Worm (Caenorhabditis elegans) whole organism, L4 larva: ENCODE data around the gene rpl-33.
A peak's percentile ranks its signal among the peaks of the same experiment; 100 is the strongest.

Experiments
- D1046.2 ChIP-seq: fragments of 200-800 bp; sonication (Bioruptor generic); IDR thresholded peaks from 2 replicates; pipeline ENCODE4 v1.3.6; 2022; ENCODE audit warnings: missing genetic modification characterization, missing compliant biosample characterization
- F10B5.3 ChIP-seq: sonication (generic microtip); optimal IDR thresholded peaks from 2 replicates; lab custom pipeline; 2016; ENCODE audit warnings: mild to moderate bottlenecking, missing genetic modification characterization, missing compliant biosample characterization
- F44E2.7 ChIP-seq: fragments of 200-800 bp; sonication (Bioruptor generic); IDR thresholded peaks from 2 replicates; pipeline ENCODE4 v2.1.2; 2022; ENCODE audit warnings: missing genetic modification characterization, missing compliant biosample characterization
- Y48G9A.11 ChIP-seq: fragments of 200-800 bp; sonication (Bioruptor generic); IDR thresholded peaks from 2 replicates; pipeline ENCODE4 v1.3.6; 2022; ENCODE audit warnings: missing genetic modification reagents, missing genetic modification characterization, missing compliant biosample characterization
- Y5F2A.4 ChIP-seq: fragments of 200-800 bp; sonication (Bioruptor generic); optimal IDR thresholded peaks from 2 replicates; lab custom pipeline; 2018; ENCODE audit warnings: mild to moderate bottlenecking, missing genetic modification characterization, missing compliant biosample characterization
- Y75B8A.6 ChIP-seq: fragments of 200-800 bp; sonication (Bioruptor generic); IDR thresholded peaks from 2 replicates; pipeline ENCODE4 v1.3.6; 2022; ENCODE audit warnings: missing genetic modification reagents, missing genetic modification characterization, missing compliant biosample characterization
- aha-1 ChIP-seq: fragments of 150-350 bp; peaks from one replicate; lab custom pipeline; 2014; ENCODE audit warnings: missing biosample characterization, missing genetic modification characterization
- ama-1 ChIP-seq: fragments of 150-350 bp; optimal IDR thresholded peaks from 2 replicates; lab custom pipeline; 2014; ENCODE audit warnings: inconsistent platforms, mixed read lengths
- ceh-32 ChIP-seq: sonication (generic microtip); optimal IDR thresholded peaks from 2 replicates; lab custom pipeline; 2016; ENCODE audit warnings: mild to moderate bottlenecking, missing genetic modification characterization, missing compliant biosample characterization; ENCODE audit not compliant: poor library complexity
- ctbp-1 ChIP-seq: fragments of 200-800 bp; sonication (Bioruptor generic); IDR thresholded peaks from 2 replicates; pipeline ENCODE4 v1.3.6; 2022; ENCODE audit warnings: missing genetic modification reagents, missing genetic modification characterization, missing compliant biosample characterization
- daf-16 ChIP-seq, 3 experiments: sonication (generic microtip); optimal IDR thresholded peaks; 2 replicates each; lab custom pipeline; 2016 to 2017; ENCODE audit warnings: missing genetic modification characterization in 3 of 3, missing genetic modification reagents in 3 of 3, mild to moderate bottlenecking in 2 of 3, missing compliant biosample characterization in 2 of 3, missing biosample characterization in 1 of 3, moderate library complexity in 1 of 3
- daf-8 ChIP-seq: fragments of 200-800 bp; sonication (Bioruptor generic); IDR thresholded peaks from 2 replicates; pipeline ENCODE4 v1.3.6; 2022; ENCODE audit warnings: missing genetic modification characterization, missing compliant biosample characterization
- dmd-6 ChIP-seq: fragments of 200-800 bp; sonication (Bioruptor generic); IDR thresholded peaks from 2 replicates; pipeline ENCODE4 v1.3.6; 2022; ENCODE audit warnings: missing genetic modification reagents, missing genetic modification characterization, missing compliant biosample characterization
- dmd-9 ChIP-seq: fragments of 200-800 bp; sonication (Bioruptor generic); IDR thresholded peaks from 2 replicates; pipeline ENCODE4 v1.3.6; 2022; ENCODE audit warnings: missing genetic modification reagents, missing genetic modification characterization, missing compliant biosample characterization
- fos-1 ChIP-seq: fragments of 150-350 bp; optimal IDR thresholded peaks from 2 replicates; lab custom pipeline; 2014; ENCODE audit warnings: missing biosample characterization, missing genetic modification characterization
- lin-13 ChIP-seq: fragments of 150-350 bp; optimal IDR thresholded peaks from 2 replicates; lab custom pipeline; 2014; ENCODE audit warnings: missing biosample characterization, missing genetic modification reagents, missing genetic modification characterization
- lin-38 ChIP-seq: fragments of 200-800 bp; sonication (Bioruptor generic); IDR thresholded peaks from 2 replicates; pipeline ENCODE4 v1.3.6; 2022; ENCODE audit warnings: missing genetic modification reagents, missing genetic modification characterization, missing compliant biosample characterization
- lsy-2 ChIP-seq, 2 experiments: fragments of 150-350 bp in 1 of 2; sonication (generic microtip) in 1 of 2; optimal IDR thresholded peaks; 2 replicates each; lab custom pipeline; 2014 to 2017; ENCODE audit warnings: missing biosample characterization in 2 of 2, missing genetic modification characterization in 2 of 2
- mdt-29 ChIP-seq: fragments of 200-800 bp; sonication (Bioruptor generic); IDR thresholded peaks from 2 replicates; pipeline ENCODE4 v1.3.6; 2022; ENCODE audit warnings: missing genetic modification reagents, missing genetic modification characterization, missing compliant biosample characterization
- mxl-2 ChIP-seq: fragments of 200-800 bp; sonication (Bioruptor generic); conservative IDR thresholded peaks from 2 replicates; pipeline ENCODE4 v1.3.6; 2022; ENCODE audit warnings: missing genetic modification reagents, missing genetic modification characterization, missing compliant biosample characterization
- nhr-11 ChIP-seq: fragments of 150-350 bp; optimal IDR thresholded peaks from 2 replicates; lab custom pipeline; 2014; ENCODE audit warnings: missing biosample characterization, missing genetic modification characterization
- nhr-237 ChIP-seq: sonication (generic microtip); optimal IDR thresholded peaks from 2 replicates; lab custom pipeline; 2017; ENCODE audit warnings: missing biosample characterization, missing genetic modification characterization
- nhr-28 ChIP-seq: fragments of 150-350 bp; optimal IDR thresholded peaks from 2 replicates; lab custom pipeline; 2014; ENCODE audit warnings: missing biosample characterization, missing genetic modification characterization
- nhr-6 ChIP-seq: fragments of 150-350 bp; optimal IDR thresholded peaks from 2 replicates; lab custom pipeline; 2014; ENCODE audit warnings: missing biosample characterization, missing genetic modification characterization
- nhr-77 ChIP-seq: fragments of 150-350 bp; optimal IDR thresholded peaks from 2 replicates; lab custom pipeline; 2014; ENCODE audit warnings: missing biosample characterization, missing genetic modification characterization
- php-3 ChIP-seq: fragments of 200-800 bp; sonication (Bioruptor generic); IDR thresholded peaks from 2 replicates; pipeline ENCODE4 v1.3.6; 2022; ENCODE audit warnings: missing genetic modification reagents, missing genetic modification characterization, missing compliant biosample characterization
- pqm-1 ChIP-seq: sonication (generic microtip); optimal IDR thresholded peaks from 2 replicates; lab custom pipeline; 2017; ENCODE audit warnings: missing biosample characterization, missing genetic modification characterization
- rbr-2 ChIP-seq: sonication (generic microtip); optimal IDR thresholded peaks from 2 replicates; lab custom pipeline; 2016; ENCODE audit warnings: missing genotype, missing genetic modification characterization, missing compliant biosample characterization
- tag-97 ChIP-seq: fragments of 200-800 bp; sonication (Bioruptor generic); IDR thresholded peaks from 2 replicates; pipeline ENCODE4 v1.3.6; 2022; ENCODE audit warnings: missing genetic modification characterization, missing compliant biosample characterization
- unc-130 ChIP-seq: sonication (generic microtip); optimal IDR thresholded peaks from 2 replicates; lab custom pipeline; 2016; ENCODE audit warnings: missing genetic modification reagents, missing genetic modification characterization, missing compliant biosample characterization
- unc-62 ChIP-seq, 3 experiments: fragments of 150-350 bp in 1 of 3; sonication (generic microtip); optimal IDR thresholded peaks in 2 of 3; peaks in 1 of 3; 1 replicate in 1 of 3; 2 replicates in 2 of 3; lab custom pipeline; 2014 to 2017; ENCODE audit warnings: missing biosample characterization in 3 of 3, missing genetic modification characterization in 3 of 3, missing genetic modification reagents in 3 of 3, missing genotype in 1 of 3
- vab-7 ChIP-seq: fragments of 200-800 bp; sonication (Bioruptor generic); IDR thresholded peaks from 2 replicates; pipeline ENCODE4 v1.3.6; 2022; ENCODE audit warnings: missing genetic modification reagents, missing genetic modification characterization, missing compliant biosample characterization

The rpl-33 gene

ce11 chrII:7126457-7126856 lies 21.1 kb downstream of the rpl-33 start, which contains the start of gene F10E7.1:
F10E7.1 (plus strand) TSS chrII:7126757.
- TF ChIP-seq unc-62 (GFP tag; optimal IDR thresholded peaks at IDR 0.05 in 1 of 2; lab: Kevin White, UChicago) (peak in 1 of 2 experiments; percentile 49), unc-62 (tag; optimal IDR thresholded peaks at IDR 0.05; lab: Kevin White, UChicago) (no peak), ama-1 (lab: Kevin White, UChicago) (no peak)

DNA sequence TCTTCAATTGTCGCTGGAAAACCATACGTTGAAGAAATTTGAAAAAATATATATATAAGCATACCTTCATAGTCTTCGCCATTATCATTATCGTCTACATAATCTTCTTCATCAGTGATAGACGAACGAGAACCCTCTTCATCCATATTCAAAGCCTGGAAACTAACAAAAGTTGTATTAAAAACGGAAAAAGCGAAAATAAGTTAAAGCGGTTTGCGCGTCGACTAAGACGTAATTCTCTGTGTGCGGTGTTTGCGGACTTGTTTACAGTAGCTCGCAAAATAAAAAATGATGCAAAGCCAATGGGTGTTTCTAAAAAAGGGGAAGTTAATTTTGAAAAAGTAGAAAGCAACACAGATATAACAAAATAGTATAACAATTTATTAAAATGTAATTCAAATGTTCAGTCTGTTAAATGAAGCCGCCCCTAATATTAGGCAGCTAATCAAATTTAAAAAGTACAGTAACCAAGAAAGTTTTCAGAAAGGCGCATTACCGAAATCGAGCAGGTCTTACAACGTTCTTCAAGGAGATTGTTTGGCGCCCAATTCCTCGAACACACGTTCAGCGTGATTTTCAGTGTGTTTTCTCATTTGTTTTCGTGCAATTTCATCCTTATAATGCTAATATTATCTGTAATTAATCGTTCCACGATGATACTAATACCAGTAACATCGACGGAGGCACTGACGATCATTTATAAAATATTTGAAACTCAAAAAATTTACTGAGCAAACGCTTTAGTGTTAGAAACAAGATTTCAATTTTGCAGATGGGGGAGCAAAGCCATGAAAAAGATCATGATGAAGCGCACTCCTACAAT lies 26.7 kb downstream of the rpl-33 start, which contains the start of the genes T07F8.4 and gld-3:
TSS of gene T07F8.4 (minus strand) at position 162 of the 823 bp plus-strand sequence.
TSS of gene gld-3 (plus strand) at position 773 of the 823 bp plus-strand sequence.
- TF ChIP-seq unc-62 (GFP tag; optimal IDR thresholded peaks at IDR 0.05 in 1 of 2; lab: Kevin White, UChicago) (peak in 1 of 2 experiments; percentile 55), unc-62 (tag; optimal IDR thresholded peaks at IDR 0.05; lab: Kevin White, UChicago) (no peak), lin-38 (GFP tag; lab: Robert Waterston, UW) (peak; percentile 43), daf-8 (GFP tag; lab: Robert Waterston, UW) (no peak), php-3 (no peak), mdt-29 (no peak), lsy-2 (tag; optimal IDR thresholded peaks at IDR 0.05; lab: Kevin White, UChicago) (peak in 1 of 2 experiments; percentile 96), nhr-6 (tag; lab: Kevin White, UChicago) (no peak), daf-16 (GFP tag; optimal IDR thresholded peaks at IDR 0.05; lab: Kevin White, UChicago) (no peak), daf-16 (tag; optimal IDR thresholded peaks at IDR 0.05; lab: Kevin White, UChicago) (peak; percentile 74), unc-130 (GFP tag; lab: Kevin White, UChicago) (peak; percentile 23)

ce11 chrII:7139064-7139463 lies 33.7 kb downstream of the rpl-33 start:
- TF ChIP-seq nhr-28 (tag; lab: Kevin White, UChicago), result peak; percentile 60
- TF ChIP-seq F10B5.3, result no peak
- TF ChIP-seq Y48G9A.11, result no peak
- TF ChIP-seq D1046.2 (GFP tag; lab: Robert Waterston, UW), result no peak
- peak in 1 of 2 experiments; percentile 53 for TF ChIP-seq unc-62 (GFP tag; optimal IDR thresholded peaks at IDR 0.05 in 1 of 2; lab: Kevin White, UChicago)
- no peak for TF ChIP-seq unc-62 (tag; optimal IDR thresholded peaks at IDR 0.05; lab: Kevin White, UChicago)
- TF ChIP-seq ceh-32 (tag; lab: Kevin White, UChicago), result no peak
- no peak for TF ChIP-seq nhr-77
- no peak for TF ChIP-seq aha-1
- no peak for TF ChIP-seq F44E2.7 (GFP tag; lab: Robert Waterston, UW)
- TF ChIP-seq pqm-1 (tag; lab: Kevin White, UChicago), result peak; percentile 86
- no peak for TF ChIP-seq Y5F2A.4
- TF ChIP-seq dmd-6 (GFP tag; lab: Robert Waterston, UW), result no peak
- no peak for TF ChIP-seq ama-1 (lab: Kevin White, UChicago)
- TF ChIP-seq php-3, result peak; percentile 65
- TF ChIP-seq daf-16 (GFP tag; optimal IDR thresholded peaks at IDR 0.05; lab: Kevin White, UChicago), result no peak
- TF ChIP-seq daf-16 (tag; optimal IDR thresholded peaks at IDR 0.05; lab: Kevin White, UChicago), result peak; percentile 92

- no peak for TF ChIP-seq mxl-2 (GFP tag; lab: Robert Waterston, UW)
- TF ChIP-seq ctbp-1 (GFP tag; lab: Robert Waterston, UW), result no peak
- TF ChIP-seq lin-13 (GFP tag; lab: Kevin White, UChicago), result no peak
- TF ChIP-seq nhr-237, result no peak
- no peak for TF ChIP-seq fos-1 (tag; lab: Kevin White, UChicago)
- no peak for TF ChIP-seq tag-97 (GFP tag; lab: Robert Waterston, UW)
- TF ChIP-seq Y75B8A.6 (GFP tag; lab: Robert Waterston, UW), result no peak
- TF ChIP-seq nhr-11, result no peak
- no peak for TF ChIP-seq ceh-32 (tag; lab: Kevin White, UChicago)
Measured at ce11 chrII:7144307-7144706, 38.9 kb downstream of the rpl-33 start, which contains the start of gene npr-31. npr-31 (plus strand) TSS chrII:7144607.

ce11 chrII:7146240-7146639 lies 40.9 kb downstream of the rpl-33 start:
- TF ChIP-seq dmd-9 (GFP tag; lab: Robert Waterston, UW), result no peak
- TF ChIP-seq rbr-2 (tag; lab: Kevin White, UChicago), result no peak
- no peak for TF ChIP-seq vab-7 (GFP tag; lab: Robert Waterston, UW)
